Fruit fly (Drosophila melanogaster): ENCODE results near the gene CG45122.
A peak's percentile ranks its signal among the peaks of the same experiment; 100 is the strongest.

Gene CG45122

DNA sequence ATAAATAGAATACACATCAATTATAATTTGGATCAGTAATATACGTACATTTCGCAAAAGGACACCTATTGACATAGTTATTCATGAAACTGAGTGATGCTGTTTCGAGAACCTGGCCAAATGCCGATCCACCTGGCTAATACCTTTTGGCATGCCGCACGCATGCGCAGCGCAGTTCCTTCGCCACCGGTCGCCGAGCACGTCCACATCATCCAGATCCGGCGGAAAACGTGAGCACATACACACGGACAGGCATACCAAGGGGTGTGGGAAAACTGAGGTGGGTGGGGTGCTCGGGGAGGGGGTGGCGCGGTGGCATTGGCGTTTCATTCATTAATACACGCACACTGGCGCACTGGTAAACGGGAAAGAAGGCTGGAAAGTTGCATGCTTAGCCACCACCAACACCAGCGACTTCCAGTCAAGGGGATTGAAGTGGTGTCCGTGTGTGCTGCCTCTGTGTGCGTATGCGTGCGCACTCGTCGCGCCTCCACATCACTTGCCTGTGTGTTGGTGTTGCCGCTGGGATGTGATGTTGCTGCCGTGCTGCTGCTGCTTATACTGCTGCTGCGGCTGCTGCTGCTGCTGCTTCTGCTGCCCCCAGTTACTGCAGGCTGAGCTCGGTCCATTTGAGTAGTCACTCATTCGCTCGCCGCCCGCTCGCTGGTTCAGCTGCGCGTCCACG is 13.3 kb downstream of the CG45122 start, which contains the start of gene sim (continued):
- TF ChIP-seq lilli (GFP tag; optimal IDR thresholded peaks at IDR 0.05) (no peak), sr (GFP tag; IDR thresholded peaks at IDR 0.05) (0 out of 3 replicates have a peak, but pooled peaks have one; percentile 12), ci (GFP tag; IDR thresholded peaks at IDR 0.05) (0 out of 3 replicates have a peak, but pooled peaks have one; percentile 10), CG4820 (GFP tag; optimal IDR thresholded peaks at IDR 0.05) (no peak), kni (GFP tag; optimal IDR thresholded peaks at IDR 0.05) (peak; percentile 16), rib (GFP tag; IDR thresholded peaks at IDR 0.05) (0 out of 2 replicates have a peak, but pooled peaks have one; percentile 29), CG9727 (GFP tag; optimal IDR thresholded peaks at IDR 0.05) (no peak), Myb (GFP tag; optimal IDR thresholded peaks at IDR 0.05) (no peak), ap (GFP tag; IDR thresholded peaks at IDR 0.05) (no peak), CHES-1-like (GFP tag; optimal IDR thresholded peaks at IDR 0.05) (no peak), cg (GFP tag; optimal IDR thresholded peaks at IDR 0.05) (peak; percentile 91), CG12391 (tag; optimal IDR thresholded peaks at IDR 0.05) (no peak), aop (GFP tag; IDR thresholded peaks at IDR 0.05) (no peak), gsb-n (tag; optimal IDR thresholded peaks at IDR 0.05) (no peak), CG1024 (GFP tag; IDR thresholded peaks at IDR 0.05) (no peak), Dll (GFP tag; IDR thresholded peaks at IDR 0.05; ENCODE audit: partially characterized antibody) (0 out of 4 replicates have a peak, but pooled peaks have one; percentile 21), ranshi (GFP tag; IDR thresholded peaks at IDR 0.05) (no peak), croc (GFP tag; conservative IDR thresholded peaks at IDR 0.05) (no peak), CG2129 (GFP tag; IDR thresholded peaks at IDR 0.05; ENCODE audit: partially characterized antibody) (no peak), CG15514 (GFP tag; optimal IDR thresholded peaks at IDR 0.05) (no peak), ewg (GFP tag; optimal IDR thresholded peaks at IDR 0.05) (peak; percentile 83), Gug (GFP tag; IDR thresholded peaks at IDR 0.05) (no peak), oc (tag; optimal IDR thresholded peaks at IDR 0.05) (no peak), Mad (GFP tag; optimal IDR thresholded peaks at IDR 0.05) (no peak), abd-A (tag; optimal IDR thresholded peaks at IDR 0.05) (no peak), onecut (GFP tag; IDR thresholded peaks at IDR 0.05) (no peak), CG7987 (GFP tag; optimal IDR thresholded peaks at IDR 0.05) (no peak), CG3407 (GFP tag; optimal IDR thresholded peaks at IDR 0.05) (no peak), Nf-YB (GFP tag; optimal IDR thresholded peaks at IDR 0.05) (peak; percentile 94), CG7372 (GFP tag; IDR thresholded peaks at IDR 0.05) (no peak), CG17912 (GFP tag; optimal IDR thresholded peaks at IDR 0.05) (no peak), Sry-δ (GFP tag; optimal IDR thresholded peaks at IDR 0.05) (no peak), CG4328 (GFP tag; optimal IDR thresholded peaks at IDR 0.05) (no peak), org-1 (GFP tag; optimal IDR thresholded peaks at IDR 0.05) (no peak), Trl (optimal IDR thresholded peaks at IDR 0.05) (no peak), Trl (GFP tag; optimal IDR thresholded peaks at IDR 0.05) (no peak), Rx (GFP tag; IDR thresholded peaks at IDR 0.05) (no peak), CG6683 (GFP tag; optimal IDR thresholded peaks at IDR 0.05) (no peak), CG16815 (GFP tag; optimal IDR thresholded peaks at IDR 0.05) (no peak), CG4282 (GFP tag; optimal IDR thresholded peaks at IDR 0.05) (no peak), CG6272 (GFP tag; IDR thresholded peaks at IDR 0.05) (0 out of 2 replicates have a peak, but pooled peaks have one; percentile 21)
